Worm (Caenorhabditis elegans) whole organism, young adult: Measurements from ENCODE around the gene E02H4.6.

ENCODE experiments used
- F23B12.7 ChIP-seq: sonication (generic microtip); optimal IDR thresholded peaks from 2 replicates; lab custom pipeline; 2017; ENCODE audit warnings: missing genetic modification characterization, mild to moderate bottlenecking, missing compliant biosample characterization, antibody characterized with exemption, moderate library complexity; ENCODE audit not compliant: insufficient read depth
- F37B4.10 ChIP-seq: fragments of 200-800 bp; sonication (Bioruptor generic); IDR thresholded peaks from 2 replicates; pipeline ENCODE4 v1.3.6; 2022; ENCODE audit warnings: missing genetic modification characterization, missing compliant biosample characterization
- F57A8.1 ChIP-seq: fragments of 200-800 bp; sonication (Bioruptor generic); optimal IDR thresholded peaks from 2 replicates; lab custom pipeline; 2018; ENCODE audit warnings: mild to moderate bottlenecking, missing genetic modification characterization, moderate library complexity, missing compliant biosample characterization
- K11D2.4 ChIP-seq: fragments of 200-800 bp; sonication (Bioruptor generic); IDR thresholded peaks from 2 replicates; pipeline ENCODE4 v1.3.6; 2022; ENCODE audit warnings: missing genetic modification reagents, missing genetic modification characterization, missing compliant biosample characterization
- K12H6.12 ChIP-seq: fragments of 200-800 bp; sonication (Bioruptor generic); optimal IDR thresholded peaks from 2 replicates; lab custom pipeline; 2018; ENCODE audit warnings: mild to moderate bottlenecking, missing genetic modification characterization, missing compliant biosample characterization
- T26A5.8 ChIP-seq: sonication (generic microtip); optimal IDR thresholded peaks from 2 replicates; lab custom pipeline; 2016; ENCODE audit warnings: missing genetic modification characterization, missing compliant biosample characterization
- Y53G8AR.9 ChIP-seq: fragments of 200-800 bp; sonication (Bioruptor generic); conservative IDR thresholded peaks from 2 replicates; pipeline ENCODE4 v1.3.6; 2022; ENCODE audit warnings: missing genetic modification reagents, missing genetic modification characterization, missing compliant biosample characterization
- Y56A3A.18 ChIP-seq: fragments of 200-800 bp; sonication (Bioruptor generic); IDR thresholded peaks from 2 replicates; pipeline ENCODE4 v1.3.6; 2022; ENCODE audit warnings: missing genetic modification reagents, missing genetic modification characterization, missing compliant biosample characterization
- Y79H2A.3 ChIP-seq: fragments of 200-800 bp; sonication (Bioruptor generic); conservative IDR thresholded peaks from 2 replicates; pipeline ENCODE4 v1.3.6; 2022; ENCODE audit warnings: missing genetic modification reagents, missing genetic modification characterization, missing compliant biosample characterization
- akir-1 ChIP-seq: fragments of 200-800 bp; sonication (Bioruptor generic); optimal IDR thresholded peaks from 2 replicates; lab custom pipeline; 2018; ENCODE audit warnings: mild to moderate bottlenecking, missing genetic modification characterization, moderate library complexity, missing compliant biosample characterization
- attf-5 ChIP-seq: fragments of 200-800 bp; sonication (Bioruptor generic); optimal IDR thresholded peaks from 2 replicates; lab custom pipeline; 2018; ENCODE audit warnings: mild to moderate bottlenecking, missing genetic modification characterization, missing compliant biosample characterization
- attf-6 ChIP-seq: fragments of 200-800 bp; sonication (Bioruptor generic); IDR thresholded peaks from 2 replicates; pipeline ENCODE4 v1.3.6; 2022; ENCODE audit warnings: missing genetic modification reagents, missing genetic modification characterization, missing compliant biosample characterization
- bed-1 ChIP-seq: fragments of 200-800 bp; sonication (Bioruptor generic); IDR thresholded peaks from 2 replicates; pipeline ENCODE4 v1.3.6; 2022; ENCODE audit warnings: missing genetic modification reagents, missing genetic modification characterization, missing compliant biosample characterization
- ccch-3 ChIP-seq: fragments of 200-800 bp; sonication (Bioruptor generic); optimal IDR thresholded peaks from 2 replicates; lab custom pipeline; 2018; ENCODE audit warnings: mild to moderate bottlenecking, missing genetic modification characterization, missing compliant biosample characterization
- cebp-2 ChIP-seq: fragments of 200-800 bp; sonication (Bioruptor generic); IDR thresholded peaks from 2 replicates; pipeline ENCODE4 v1.3.6; 2022; ENCODE audit warnings: missing genetic modification characterization, missing compliant biosample characterization
- ceh-100 ChIP-seq: fragments of 200-800 bp; sonication (Bioruptor generic); IDR thresholded peaks from 2 replicates; pipeline ENCODE4 v1.3.6; 2022; ENCODE audit warnings: missing genetic modification reagents, missing genetic modification characterization, missing compliant biosample characterization
- ceh-27 ChIP-seq: fragments of 200-800 bp; sonication (Bioruptor generic); optimal IDR thresholded peaks from 2 replicates; lab custom pipeline; 2018; ENCODE audit warnings: mild to moderate bottlenecking, missing genetic modification characterization, moderate library complexity, missing compliant biosample characterization
- egrh-3 ChIP-seq: fragments of 200-800 bp; sonication (Bioruptor generic); IDR thresholded peaks from 2 replicates; pipeline ENCODE4 v1.3.6; 2022; ENCODE audit warnings: missing genetic modification reagents, missing genetic modification characterization, missing compliant biosample characterization
- fkh-3 ChIP-seq: sonication (generic microtip); optimal IDR thresholded peaks from 2 replicates; lab custom pipeline; 2016; ENCODE audit warnings: mild to moderate bottlenecking, missing genetic modification characterization, missing compliant biosample characterization
- him-1 ChIP-seq: sonication (generic microtip); optimal IDR thresholded peaks from 2 replicates; lab custom pipeline; 2016; ENCODE audit warnings: missing genotype, missing genetic modification reagents, missing genetic modification characterization, missing compliant biosample characterization
- hmg-1.2 ChIP-seq: fragments of 200-800 bp; sonication (Bioruptor generic); IDR thresholded peaks from 2 replicates; pipeline ENCODE4 v1.3.6; 2022; ENCODE audit warnings: missing genetic modification reagents, missing genetic modification characterization, missing compliant biosample characterization
- hrde-1 ChIP-seq: sonication (generic microtip); optimal IDR thresholded peaks from 2 replicates; lab custom pipeline; 2016; ENCODE audit warnings: missing genetic modification characterization, mild to moderate bottlenecking, missing compliant biosample characterization, moderate library complexity, missing genotype, missing genetic modification reagents, borderline replicate concordance
- lir-1 ChIP-seq: fragments of 200-800 bp; sonication (Bioruptor generic); conservative IDR thresholded peaks from 2 replicates; pipeline ENCODE4 v1.3.6; 2022; ENCODE audit warnings: missing genetic modification reagents, missing genetic modification characterization, missing compliant biosample characterization
- madf-6 ChIP-seq: fragments of 200-800 bp; sonication (Bioruptor generic); IDR thresholded peaks from 2 replicates; pipeline ENCODE4 v1.3.6; 2022; ENCODE audit warnings: missing genetic modification reagents, missing genetic modification characterization, missing compliant biosample characterization
- mxl-1 ChIP-seq: sonication (generic microtip); optimal IDR thresholded peaks from 2 replicates; lab custom pipeline; 2016; ENCODE audit warnings: missing genetic modification characterization, missing compliant biosample characterization
- nfya-1 ChIP-seq: sonication (generic microtip); optimal IDR thresholded peaks from 2 replicates; lab custom pipeline; 2017; ENCODE audit warnings: antibody characterized with exemption, missing compliant biosample characterization, missing genetic modification characterization, borderline replicate concordance; ENCODE audit not compliant: insufficient read depth
- nhr-27 ChIP-seq: fragments of 200-800 bp; sonication (Bioruptor generic); optimal IDR thresholded peaks from 2 replicates; lab custom pipeline; 2018; ENCODE audit warnings: mild to moderate bottlenecking, missing genetic modification characterization, moderate library complexity, missing compliant biosample characterization
- sea-2 ChIP-seq: fragments of 200-800 bp; sonication (Bioruptor generic); IDR thresholded peaks from 2 replicates; pipeline ENCODE4 v1.3.6; 2022; ENCODE audit warnings: missing genetic modification characterization, missing compliant biosample characterization
- snpc-3.4 ChIP-seq: sonication (generic microtip); optimal IDR thresholded peaks from 2 replicates; lab custom pipeline; 2017; ENCODE audit warnings: missing genetic modification characterization, mild to moderate bottlenecking, missing compliant biosample characterization, antibody characterized with exemption, moderate library complexity, missing genotype, missing genetic modification reagents
- somi-1 ChIP-seq: fragments of 200-800 bp; sonication (Bioruptor generic); optimal IDR thresholded peaks from 2 replicates; lab custom pipeline; 2018; ENCODE audit warnings: mild to moderate bottlenecking, missing genetic modification characterization, missing compliant biosample characterization
- sptf-2 ChIP-seq: fragments of 200-800 bp; sonication (Bioruptor generic); optimal IDR thresholded peaks from 2 replicates; lab custom pipeline; 2018; ENCODE audit warnings: mild to moderate bottlenecking, missing genetic modification characterization, missing compliant biosample characterization
- tbp1 ChIP-seq: fragments of 200-800 bp; sonication (Bioruptor generic); optimal IDR thresholded peaks from 2 replicates; lab custom pipeline; 2018; ENCODE audit warnings: mild to moderate bottlenecking, missing genetic modification characterization, missing compliant biosample characterization
- zfh-2 ChIP-seq: fragments of 200-800 bp; sonication (Bioruptor generic); conservative IDR thresholded peaks from 2 replicates; pipeline ENCODE4 v1.3.6; 2022; ENCODE audit warnings: missing genetic modification reagents, missing genetic modification characterization, missing compliant biosample characterization
- ztf-26 ChIP-seq: sonication (generic microtip); optimal IDR thresholded peaks from 2 replicates; lab custom pipeline; 2017; ENCODE audit warnings: missing genetic modification characterization, missing compliant biosample characterization
- ztf-28 ChIP-seq: fragments of 200-800 bp; sonication (Bioruptor generic); IDR thresholded peaks from 2 replicates; pipeline ENCODE4 v1.3.6; 2022; ENCODE audit warnings: missing genetic modification reagents, missing genetic modification characterization, missing compliant biosample characterization
- ztf-6 ChIP-seq: fragments of 200-800 bp; sonication (Bioruptor generic); IDR thresholded peaks from 2 replicates; pipeline ENCODE4 v1.3.6; 2022; ENCODE audit warnings: missing genetic modification reagents, missing genetic modification characterization, missing compliant biosample characterization

E02H4.6 gene

ce11 chrX:14297209-14297608 is 45.3 kb upstream of the E02H4.6 start (continued):
- no peak for TF ChIP-seq madf-6
- no peak for TF ChIP-seq Y79H2A.3 (GFP tag; lab: Robert Waterston, UW)
- TF ChIP-seq Y56A3A.18 (GFP tag; lab: Robert Waterston, UW): 0 out of 2 replicates have a peak, but pooled peaks have one; percentile 17
- TF ChIP-seq K12H6.12: peak; percentile 62
- TF ChIP-seq attf-5 (GFP tag; lab: Kevin White, UChicago): peak; percentile 75
- TF ChIP-seq T26A5.8 (tag; lab: Kevin White, UChicago): no peak
- TF ChIP-seq hmg-1.2 (GFP tag; lab: Robert Waterston, UW): peak; percentile 88

ce11 chrX:14296559-14296958 is 44.6 kb upstream of the E02H4.6 start, which contains the start of gene madd-3:
Gene madd-3 (minus strand): TSS chrX:14296659.
- TF ChIP-seq ceh-27 (GFP tag; lab: Kevin White, UChicago) (no peak), akir-1 (no peak), sea-2 (no peak)

DNA sequence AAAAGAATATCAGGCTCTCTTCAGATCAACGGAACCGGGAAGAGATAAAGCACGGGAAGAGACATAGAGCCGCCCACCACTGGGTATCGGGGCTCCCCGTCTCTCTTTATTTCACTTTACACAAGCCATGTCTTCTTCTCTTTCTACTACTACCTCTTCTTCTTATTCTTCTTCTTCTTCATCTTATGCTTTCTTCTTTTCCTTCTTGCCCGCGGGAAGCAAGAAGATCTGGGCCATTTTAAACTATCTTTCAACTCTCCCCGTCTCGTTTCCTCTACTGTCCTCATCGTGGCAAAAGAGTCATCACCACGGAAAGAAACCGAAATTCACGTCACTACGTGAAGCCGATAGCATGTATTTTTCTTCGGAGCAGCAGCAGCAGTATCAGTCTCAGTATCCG is 40.7 kb upstream of the E02H4.6 start:
- TF ChIP-seq F37B4.10 (GFP tag; lab: Robert Waterston, UW) (no peak), F57A8.1 (no peak), hrde-1 (no peak), somi-1 (GFP tag; lab: Kevin White, UChicago) (peak; percentile 24), K11D2.4 (GFP tag; lab: Robert Waterston, UW) (no peak)
- TF ChIP-seq, all 124 proteins: peak for 1

ce11 chrX:14289993-14290392 is 38.1 kb upstream of the E02H4.6 start:
- TF ChIP-seq him-1 (tag; lab: Kevin White, UChicago) (no peak), egrh-3 (GFP tag; lab: Robert Waterston, UW) (peak; percentile 47; the same call in 1 of the 2 replicates), hrde-1 (no peak), zfh-2 (GFP tag; lab: Robert Waterston, UW) (peak; percentile 69), nhr-27 (tag; lab: Kevin White, UChicago) (peak; percentile 16)

ce11 chrX:14287888-14288287 is 35.9 kb upstream of the E02H4.6 start:
- no peak for TF ChIP-seq ccch-3
- no peak for TF ChIP-seq ceh-100 (GFP tag; lab: Robert Waterston, UW)
- TF ChIP-seq ztf-26: no peak
- TF ChIP-seq attf-6 (GFP tag; lab: Robert Waterston, UW): no peak

ce11 chrX:14281526-14281925 is 29.6 kb upstream of the E02H4.6 start, which contains the start of gene E02H4.2:
Gene E02H4.2 (minus strand): TSS chrX:14281626.
- TF ChIP-seq fkh-3 (no peak), tbp1 (GFP tag; lab: Kevin White, UChicago) (no peak), akir-1 (no peak), nfya-1 (tag; lab: Kevin White, UChicago) (no peak), bed-1 (GFP tag; lab: Robert Waterston, UW) (no peak), ztf-6 (GFP tag; lab: Robert Waterston, UW) (no peak), hrde-1 (no peak), cebp-2 (GFP tag; lab: Robert Waterston, UW) (no peak), lir-1 (GFP tag; lab: Robert Waterston, UW) (no peak), F23B12.7 (no peak), snpc-3.4 (tag; lab: Kevin White, UChicago) (no peak), ztf-28 (no peak), Y53G8AR.9 (GFP tag; lab: Robert Waterston, UW) (no peak), sptf-2 (GFP tag; lab: Kevin White, UChicago) (no peak), mxl-1 (tag; lab: Kevin White, UChicago) (no peak)
